Worm (Caenorhabditis elegans): ENCODE results near the gene peli-1.

DNA sequence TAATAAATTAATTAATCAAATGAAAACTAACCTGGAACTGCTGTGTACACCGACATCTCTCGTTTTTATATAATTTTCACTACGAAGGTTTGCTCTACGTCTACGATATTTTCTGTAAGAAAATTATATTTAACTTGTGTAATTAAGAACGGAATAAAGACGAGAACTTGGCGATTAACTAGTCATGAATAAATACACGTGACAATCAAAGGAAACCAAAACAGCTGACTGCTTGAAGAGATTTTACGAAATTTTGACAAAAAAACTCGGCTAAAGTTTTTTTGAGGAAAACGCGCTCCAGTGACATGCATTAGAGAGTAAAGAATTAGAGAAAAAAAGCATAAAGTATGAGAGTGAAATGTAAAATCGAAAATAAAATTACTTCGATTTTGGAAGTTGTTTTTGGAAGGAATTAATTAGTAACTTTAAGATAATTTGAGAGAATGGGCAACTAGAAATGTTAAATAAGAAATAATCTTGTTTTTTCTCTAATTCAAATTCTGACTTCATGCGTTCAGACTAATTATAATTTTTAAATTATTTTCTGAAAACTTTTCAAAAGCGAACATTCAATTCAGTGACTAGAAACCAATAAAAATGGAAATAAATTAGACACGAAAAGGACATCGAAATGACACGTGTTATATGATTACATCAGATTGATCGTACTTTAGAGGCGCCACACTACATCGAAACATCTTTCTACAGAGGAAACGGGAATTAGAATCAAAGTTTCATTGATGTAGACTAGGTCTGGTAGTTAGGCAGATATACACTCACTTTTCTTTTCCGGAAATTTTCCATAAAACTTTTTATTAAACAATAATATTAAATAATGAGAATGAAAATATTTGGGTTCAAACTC is 18.3 kb upstream of the peli-1 start, which contains the start of gene F25B4.7:
- TF ChIP-seq tra-4 (tag; optimal IDR thresholded peaks at IDR 0.05) (no peak), ceh-36 (tag; optimal IDR thresholded peaks at IDR 0.05) (no peak), tbx-37 (GFP tag; conservative IDR thresholded peaks at IDR 0.05) (no peak), ama-1 (optimal IDR thresholded peaks at IDR 0.05) (no peak), aly-1 (tag; optimal IDR thresholded peaks at IDR 0.05) (no peak), ceh-13 (GFP tag; optimal IDR thresholded peaks at IDR 0.05) (no peak), hmg-4 (GFP tag; optimal IDR thresholded peaks at IDR 0.05) (no peak), flt-1 (GFP tag; IDR thresholded peaks at IDR 0.05) (no peak), sea-1 (GFP tag; conservative IDR thresholded peaks at IDR 0.05) (no peak), hnd-1 (tag; optimal IDR thresholded peaks at IDR 0.05) (no peak), ets-7 (tag; optimal IDR thresholded peaks at IDR 0.05) (no peak), B0310.2 (tag; optimal IDR thresholded peaks at IDR 0.05) (no peak), scrt-1 (GFP tag; IDR thresholded peaks at IDR 0.05) (no peak), tbx-11 (GFP tag; IDR thresholded peaks at IDR 0.05) (no peak)
